Fruit fly (Drosophila melanogaster): ENCODE data around the gene CG7168.
A peak's percentile ranks its signal among the peaks of the same experiment; 100 is the strongest.

The CG7168 gene

dm6 chr3R:18223434-18223833, 2.4 kb downstream of the CG7168 start, which contains the start of the genes mTerf5 and Non3 (continued):
- TF ChIP-seq Atf6 (GFP tag; IDR thresholded peaks at IDR 0.05) (no peak), gsb-n (tag; optimal IDR thresholded peaks at IDR 0.05) (peak; percentile 58), bab2 (GFP tag; optimal IDR thresholded peaks at IDR 0.05) (peak; percentile 38), Ada2b (GFP tag; IDR thresholded peaks at IDR 0.05) (peak; percentile 58), CG14965 (GFP tag; optimal IDR thresholded peaks at IDR 0.05; ENCODE audit: borderline replicate concordance) (no peak), CG12659 (GFP tag; optimal IDR thresholded peaks at IDR 0.05) (peak; percentile 75), emc (GFP tag; optimal IDR thresholded peaks at IDR 0.05) (no peak), CG7839 (tag; optimal IDR thresholded peaks at IDR 0.05) (peak; percentile 63), ac (GFP tag; optimal IDR thresholded peaks at IDR 0.05) (no peak), CG15514 (GFP tag; optimal IDR thresholded peaks at IDR 0.05) (peak; percentile 62), CG12299 (tag; optimal IDR thresholded peaks at IDR 0.05) (peak; percentile 32), CG9876 (GFP tag; optimal IDR thresholded peaks at IDR 0.05) (no peak), CG2889 (GFP tag; IDR thresholded peaks at IDR 0.05) (no peak), tll (GFP tag; optimal IDR thresholded peaks at IDR 0.05) (no peak), z (GFP tag; IDR thresholded peaks at IDR 0.05) (no peak), CG3847 (GFP tag; IDR thresholded peaks at IDR 0.05) (peak; percentile 54), CG1603 (tag; optimal IDR thresholded peaks at IDR 0.05) (no peak), CG2120 (GFP tag; optimal IDR thresholded peaks at IDR 0.05) (peak; percentile 63), shn (GFP tag; optimal IDR thresholded peaks at IDR 0.05) (peak; percentile 18), pita (GFP tag; optimal IDR thresholded peaks at IDR 0.05) (no peak), lov (optimal IDR thresholded peaks at IDR 0.05) (no peak), lov (GFP tag; IDR thresholded peaks at IDR 0.05) (no peak), CG9727 (GFP tag; optimal IDR thresholded peaks at IDR 0.05) (peak; percentile 60), CG6765 (GFP tag; optimal IDR thresholded peaks at IDR 0.05) (no peak), CG1832 (GFP tag; optimal IDR thresholded peaks at IDR 0.05) (no peak), Aef1 (GFP tag; IDR thresholded peaks at IDR 0.05) (no peak), CG6813 (GFP tag; optimal IDR thresholded peaks at IDR 0.05) (no peak), ab (GFP tag; optimal IDR thresholded peaks at IDR 0.05) (no peak), Oli (tag; optimal IDR thresholded peaks at IDR 0.05) (peak; percentile 24), Chrac-16 (GFP tag; optimal IDR thresholded peaks at IDR 0.05) (peak; percentile 46), cad (GFP tag; optimal IDR thresholded peaks at IDR 0.05) (no peak), CG32767 (GFP tag; IDR thresholded peaks at IDR 0.05) (peak; percentile 61), CG8388 (GFP tag; optimal IDR thresholded peaks at IDR 0.05) (peak; percentile 61), Meics (GFP tag; optimal IDR thresholded peaks at IDR 0.05) (peak; percentile 65), Adf1 (GFP tag; IDR thresholded peaks at IDR 0.05) (peak; percentile 17; the same call in 1 of the 2 replicates), da (GFP tag; optimal IDR thresholded peaks at IDR 0.05) (no peak), gem (tag; optimal IDR thresholded peaks at IDR 0.05) (peak; percentile 80), CG14667 (GFP tag; IDR thresholded peaks at IDR 0.05) (no peak), prd (optimal IDR thresholded peaks at IDR 0.05) (no peak), prd (GFP tag; IDR thresholded peaks at IDR 0.05) (peak; percentile 66), CG2129 (GFP tag; IDR thresholded peaks at IDR 0.05; ENCODE audit: partially characterized antibody) (peak; percentile 91), run (tag; optimal IDR thresholded peaks at IDR 0.05) (no peak), Dref (GFP tag; IDR thresholded peaks at IDR 0.05) (peak; percentile 77), E2f1 (GFP tag; IDR thresholded peaks at IDR 0.05) (peak; percentile 11; the same call in 1 of the 2 replicates), Fer2 (tag; optimal IDR thresholded peaks at IDR 0.05) (peak; percentile 15), tx (GFP tag; optimal IDR thresholded peaks at IDR 0.05) (no peak), CG4730 (GFP tag; IDR thresholded peaks at IDR 0.05) (peak; percentile 21; the same call in 1 of the 2 replicates), Pdp1 (GFP tag; optimal IDR thresholded peaks at IDR 0.05) (peak in 1 of 2 experiments; percentile 30), Scr (GFP tag; IDR thresholded peaks at IDR 0.05; ENCODE audit: partially characterized antibody) (peak; percentile 94), gcm (GFP tag; optimal IDR thresholded peaks at IDR 0.05) (peak; percentile 73), wek (GFP tag; optimal IDR thresholded peaks at IDR 0.05) (no peak)

Data from whole organism, embryonic.